Worm (Caenorhabditis elegans) whole organism, midembryonic: ENCODE results near the gene akt-1.

Experiments used
- T22C8.4 ChIP-seq: fragments of 200-800 bp; sonication (Bioruptor generic); IDR thresholded peaks from 2 replicates; pipeline ENCODE4 v1.3.6; 2022; ENCODE audit warnings: missing genetic modification characterization, missing compliant biosample characterization
- cog-1 ChIP-seq: sonication (generic microtip); optimal IDR thresholded peaks from 2 replicates; lab custom pipeline; 2016; ENCODE audit warnings: missing genetic modification characterization, missing compliant biosample characterization
- flt-1 ChIP-seq: fragments of 200-800 bp; sonication (Bioruptor generic); IDR thresholded peaks from 2 replicates; pipeline ENCODE4 v1.3.6; 2022; ENCODE audit warnings: missing genetic modification characterization, missing compliant biosample characterization
- klf-2 ChIP-seq: fragments of 200-800 bp; sonication (Bioruptor generic); conservative IDR thresholded peaks from 2 replicates; pipeline ENCODE4 v1.3.6; 2022; ENCODE audit warnings: missing genetic modification reagents, missing genetic modification characterization, missing compliant biosample characterization
- ref-1 ChIP-seq: fragments of 200-800 bp; sonication (Bioruptor generic); conservative IDR thresholded peaks from 2 replicates; pipeline ENCODE4 v1.3.6; 2022; ENCODE audit warnings: missing genetic modification reagents, missing genetic modification characterization, missing compliant biosample characterization
- tab-1 ChIP-seq: fragments of 200-800 bp; sonication (Bioruptor generic); IDR thresholded peaks from 2 replicates; pipeline ENCODE4 v1.3.6; 2022; ENCODE audit warnings: missing genetic modification characterization, missing compliant biosample characterization
- ztf-23 ChIP-seq: fragments of 200-800 bp; sonication (Bioruptor generic); IDR thresholded peaks from 2 replicates; pipeline ENCODE4 v1.3.6; 2022; ENCODE audit warnings: missing genetic modification reagents, missing genetic modification characterization, missing compliant biosample characterization

DNA sequence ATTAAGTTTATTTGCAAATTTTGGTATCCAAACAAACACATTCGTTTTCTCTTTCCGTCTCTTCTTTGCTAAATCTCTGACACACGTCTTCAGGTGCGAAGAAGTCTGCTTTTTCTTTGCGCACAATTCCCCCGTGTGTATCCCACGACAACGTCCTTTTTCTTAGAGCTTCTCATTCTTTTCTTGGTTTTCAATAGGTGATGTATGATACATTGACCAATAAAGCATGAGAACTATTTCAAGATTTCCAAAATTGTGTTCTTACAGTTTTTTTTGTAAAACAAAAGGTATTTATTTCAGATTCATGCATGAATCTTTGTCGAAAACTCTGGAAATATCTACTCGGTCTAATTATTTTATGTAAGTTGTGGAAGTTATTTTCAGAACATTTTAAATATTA is 41.0 kb downstream of the akt-1 start, which contains the start of gene B0024.15:
- TF ChIP-seq klf-2 (no peak), flt-1 (GFP tag; lab: Robert Waterston, UW) (no peak), ztf-23 (GFP tag; lab: Robert Waterston, UW) (no peak), tab-1 (no peak), T22C8.4 (no peak), ref-1 (GFP tag; lab: Robert Waterston, UW) (no peak), cog-1 (tag; lab: Kevin White, UChicago) (no peak)
